Worm (Caenorhabditis elegans): ENCODE results near the gene C07G1.6.

C07G1.6 gene

DNA sequence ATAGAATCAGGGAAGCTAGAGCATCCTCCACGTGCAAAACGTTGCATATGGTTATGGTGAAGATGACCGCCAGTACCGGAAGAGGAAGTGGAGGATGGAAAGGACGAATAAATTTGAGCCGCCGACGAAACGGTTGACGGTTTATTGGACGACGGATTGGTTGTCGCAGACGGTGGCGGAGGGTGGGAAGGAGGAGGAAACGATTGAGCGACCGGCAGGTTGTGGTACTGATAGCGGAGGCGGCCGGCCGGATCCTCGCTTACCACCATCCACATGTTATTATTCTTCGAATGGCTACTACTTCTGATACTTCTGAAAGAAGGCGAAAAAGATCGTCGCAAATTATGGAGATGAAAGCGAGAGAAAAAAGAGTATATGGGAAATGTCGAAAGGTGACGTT is 17.3 kb downstream of the C07G1.6 start:
- no peak for TF ChIP-seq aly-1 (tag; optimal IDR thresholded peaks at IDR 0.05)
- no peak for TF ChIP-seq tbx-37 (GFP tag; conservative IDR thresholded peaks at IDR 0.05)
- no peak for TF ChIP-seq ceh-36 (tag; optimal IDR thresholded peaks at IDR 0.05)
- TF ChIP-seq hnd-1 (tag; optimal IDR thresholded peaks at IDR 0.05) = no peak
- TF ChIP-seq sea-1 (GFP tag; conservative IDR thresholded peaks at IDR 0.05) = no peak
- no peak for TF ChIP-seq ama-1 (optimal IDR thresholded peaks at IDR 0.05)
- TF ChIP-seq tra-4 (tag; optimal IDR thresholded peaks at IDR 0.05) = no peak
- no peak for TF ChIP-seq tbx-11 (GFP tag; IDR thresholded peaks at IDR 0.05)
- no peak for TF ChIP-seq B0310.2 (tag; optimal IDR thresholded peaks at IDR 0.05)
- TF ChIP-seq pes-1 (GFP tag; IDR thresholded peaks at IDR 0.05) = no peak
- TF ChIP-seq hmg-4 (GFP tag; optimal IDR thresholded peaks at IDR 0.05) = no peak
- no peak for TF ChIP-seq flt-1 (GFP tag; IDR thresholded peaks at IDR 0.05)
- TF ChIP-seq ets-7 (tag; optimal IDR thresholded peaks at IDR 0.05) = no peak
- no peak for TF ChIP-seq hmbx-1 (tag; optimal IDR thresholded peaks at IDR 0.05)
- no peak for TF ChIP-seq scrt-1 (GFP tag; IDR thresholded peaks at IDR 0.05)
- no peak for TF ChIP-seq F13C5.2 (tag; optimal IDR thresholded peaks at IDR 0.05)
- no peak for TF ChIP-seq ceh-13 (GFP tag; optimal IDR thresholded peaks at IDR 0.05)

ce11 chrIV:8189667-8190066 is 20.5 kb downstream of the C07G1.6 start:
- TF ChIP-seq sea-1 (GFP tag; conservative IDR thresholded peaks at IDR 0.05) (0 out of 2 replicates have a peak, but pooled peaks have one; percentile 32), ets-7 (tag; optimal IDR thresholded peaks at IDR 0.05) (no peak)

ce11 chrIV:8188421-8189112 is 21.6 kb downstream of the C07G1.6 start:
- TF ChIP-seq pes-1 (GFP tag; IDR thresholded peaks at IDR 0.05) (0 out of 2 replicates have a peak, but pooled peaks have one; percentile 30), flt-1 (GFP tag; IDR thresholded peaks at IDR 0.05) (no peak)

- TF ChIP-seq ceh-36 (tag; optimal IDR thresholded peaks at IDR 0.05) (peak; percentile 55), F13C5.2 (tag; optimal IDR thresholded peaks at IDR 0.05) (peak; percentile 15), tbx-11 (GFP tag; IDR thresholded peaks at IDR 0.05) (no peak), sea-1 (GFP tag; conservative IDR thresholded peaks at IDR 0.05) (peak; percentile 57), ama-1 (optimal IDR thresholded peaks at IDR 0.05) (no peak), hmg-4 (GFP tag; optimal IDR thresholded peaks at IDR 0.05) (peak; percentile 44)
Measured at ce11 chrIV:8183313-8183712, 26.9 kb downstream of the C07G1.6 start.

DNA sequence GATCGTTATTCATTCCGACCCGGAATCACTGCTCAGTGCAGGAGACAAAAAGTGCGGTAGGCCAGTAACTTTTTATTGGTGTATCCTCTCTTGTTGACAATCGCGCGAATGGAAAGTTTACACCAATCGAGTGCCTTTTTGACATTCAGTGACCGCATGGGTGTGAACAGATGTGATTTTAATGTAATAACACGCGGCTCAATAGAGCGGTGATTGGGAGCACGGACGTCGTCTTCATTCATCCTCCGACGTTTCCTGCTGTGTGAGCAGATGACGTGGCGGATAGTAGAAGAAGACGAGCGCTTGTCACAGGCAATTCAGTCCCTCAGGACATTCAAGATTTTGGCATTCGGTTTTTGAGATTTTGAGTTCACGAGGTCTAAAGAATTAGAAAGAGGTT is 27.6 kb downstream of the C07G1.6 start:
- no peak for TF ChIP-seq hnd-1 (tag; optimal IDR thresholded peaks at IDR 0.05)
- no peak for TF ChIP-seq B0310.2 (tag; optimal IDR thresholded peaks at IDR 0.05)
- TF ChIP-seq sea-1 (GFP tag; conservative IDR thresholded peaks at IDR 0.05) = no peak

- TF ChIP-seq tbx-37 (GFP tag; conservative IDR thresholded peaks at IDR 0.05) = no peak
Measured at ce11 chrIV:8181404-8181803, 28.8 kb downstream of the C07G1.6 start.

ce11 chrIV:8175686-8176532 is 34.3 kb downstream of the C07G1.6 start, which contains the start of gene pct-1:
Gene pct-1, plus strand, starts transcription at chrIV:8176482.
- TF ChIP-seq scrt-1 (GFP tag; IDR thresholded peaks at IDR 0.05) = no peak
- TF ChIP-seq tbx-37 (GFP tag; conservative IDR thresholded peaks at IDR 0.05) = no peak
- no peak for TF ChIP-seq pes-1 (GFP tag; IDR thresholded peaks at IDR 0.05)
- TF ChIP-seq flt-1 (GFP tag; IDR thresholded peaks at IDR 0.05) = no peak
- TF ChIP-seq aly-1 (tag; optimal IDR thresholded peaks at IDR 0.05) = no peak
- TF ChIP-seq ceh-13 (GFP tag; optimal IDR thresholded peaks at IDR 0.05) = no peak
- TF ChIP-seq ets-7 (tag; optimal IDR thresholded peaks at IDR 0.05) = no peak
- no peak for TF ChIP-seq ama-1 (optimal IDR thresholded peaks at IDR 0.05)
- TF ChIP-seq hmg-4 (GFP tag; optimal IDR thresholded peaks at IDR 0.05) = no peak
- no peak for TF ChIP-seq tbx-11 (GFP tag; IDR thresholded peaks at IDR 0.05)
- no peak for TF ChIP-seq tra-4 (tag; optimal IDR thresholded peaks at IDR 0.05)
- TF ChIP-seq ceh-36 (tag; optimal IDR thresholded peaks at IDR 0.05) = no peak
- no peak for TF ChIP-seq sea-1 (GFP tag; conservative IDR thresholded peaks at IDR 0.05)
- TF ChIP-seq hnd-1 (tag; optimal IDR thresholded peaks at IDR 0.05) = no peak
- no peak for TF ChIP-seq B0310.2 (tag; optimal IDR thresholded peaks at IDR 0.05)

DNA sequence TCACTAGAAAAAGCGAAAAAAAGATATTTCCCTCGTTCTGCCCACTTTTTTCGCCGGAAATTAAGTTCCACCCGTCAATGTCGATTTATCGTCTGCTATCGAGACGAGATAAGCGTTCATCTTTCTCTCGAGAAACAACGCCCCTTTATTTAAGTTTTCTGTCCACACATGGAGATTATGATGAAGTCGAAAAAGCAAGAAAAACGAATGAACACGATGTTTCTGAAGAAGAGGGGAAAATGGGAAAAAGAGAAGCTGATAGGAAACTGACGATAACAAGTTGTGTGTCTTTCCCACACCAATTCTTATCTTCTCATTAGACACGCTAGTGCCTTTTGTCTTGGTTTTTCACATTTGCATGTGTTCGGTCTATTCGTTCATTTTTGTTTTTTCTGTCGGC is 35.4 kb downstream of the C07G1.6 start:
- TF ChIP-seq hmg-4 (GFP tag; optimal IDR thresholded peaks at IDR 0.05) = no peak
- no peak for TF ChIP-seq B0310.2 (tag; optimal IDR thresholded peaks at IDR 0.05)
- TF ChIP-seq hnd-1 (tag; optimal IDR thresholded peaks at IDR 0.05) = no peak
- no peak for TF ChIP-seq aly-1 (tag; optimal IDR thresholded peaks at IDR 0.05)
- no peak for TF ChIP-seq F13C5.2 (tag; optimal IDR thresholded peaks at IDR 0.05)
- no peak for TF ChIP-seq scrt-1 (GFP tag; IDR thresholded peaks at IDR 0.05)

ce11 chrIV:8173610-8174009 is 36.6 kb downstream of the C07G1.6 start:
- TF ChIP-seq ceh-36 (tag; optimal IDR thresholded peaks at IDR 0.05) = no peak
- no peak for TF ChIP-seq B0310.2 (tag; optimal IDR thresholded peaks at IDR 0.05)
- no peak for TF ChIP-seq tra-4 (tag; optimal IDR thresholded peaks at IDR 0.05)
- no peak for TF ChIP-seq F13C5.2 (tag; optimal IDR thresholded peaks at IDR 0.05)
